Worm (Caenorhabditis elegans) whole organism, late embryonic: ENCODE results near the gene idhg-1.

Source experiments
- K09A11.1 ChIP-seq: sonication (generic microtip); optimal IDR thresholded peaks from 2 replicates; lab custom pipeline; 2017; ENCODE audit warnings: antibody characterized with exemption, mild to moderate bottlenecking, missing genetic modification characterization, missing compliant biosample characterization; ENCODE audit not compliant: insufficient read depth
- ama-1 ChIP-seq: fragments of 150-350 bp; optimal IDR thresholded peaks from 2 replicates; lab custom pipeline; 2014
- ceh-14 ChIP-seq: sonication (generic microtip); optimal IDR thresholded peaks from 2 replicates; lab custom pipeline; 2016; ENCODE audit warnings: missing genotype, missing genetic modification characterization, missing compliant biosample characterization
- ceh-18 ChIP-seq: sonication (generic microtip); optimal IDR thresholded peaks from 2 replicates; lab custom pipeline; 2016; ENCODE audit warnings: missing genetic modification characterization, missing compliant biosample characterization
- ceh-19 ChIP-seq: fragments of 200-800 bp; sonication (Bioruptor generic); optimal IDR thresholded peaks from 2 replicates; lab custom pipeline; 2018; ENCODE audit warnings: mild to moderate bottlenecking, missing genetic modification characterization, missing compliant biosample characterization
- ceh-24 ChIP-seq: sonication (generic microtip); optimal IDR thresholded peaks from 2 replicates; lab custom pipeline; 2016; ENCODE audit warnings: mild to moderate bottlenecking, missing genetic modification characterization, missing compliant biosample characterization
- ceh-30 ChIP-seq: fragments of 150-350 bp; optimal IDR thresholded peaks from 2 replicates; lab custom pipeline; 2014; ENCODE audit warnings: missing biosample characterization, missing genetic modification characterization
- ceh-31 ChIP-seq: sonication (generic microtip); optimal IDR thresholded peaks from 2 replicates; lab custom pipeline; 2016; ENCODE audit warnings: missing genetic modification characterization, missing compliant biosample characterization
- ceh-45 ChIP-seq: fragments of 200-800 bp; sonication (Bioruptor generic); IDR thresholded peaks from 2 replicates; pipeline ENCODE4 v1.3.6; 2022; ENCODE audit warnings: missing genetic modification reagents, missing genetic modification characterization, missing compliant biosample characterization
- ceh-48 ChIP-seq: sonication (generic microtip); optimal IDR thresholded peaks from 2 replicates; lab custom pipeline; 2016; ENCODE audit warnings: missing genetic modification characterization, inconsistent platforms, missing compliant biosample characterization
- ceh-9 ChIP-seq: sonication (generic microtip); optimal IDR thresholded peaks from 2 replicates; lab custom pipeline; 2016; ENCODE audit warnings: mild to moderate bottlenecking, missing genetic modification characterization, inconsistent platforms, missing compliant biosample characterization
- dve-1 ChIP-seq: sonication (generic microtip); optimal IDR thresholded peaks from 2 replicates; lab custom pipeline; 2017; ENCODE audit warnings: antibody characterized with exemption, mild to moderate bottlenecking, missing genetic modification characterization, missing compliant biosample characterization
- elt-2 ChIP-seq: sonication (generic microtip); optimal IDR thresholded peaks from 2 replicates; lab custom pipeline; 2016; ENCODE audit warnings: missing genetic modification reagents, missing genetic modification characterization, missing compliant biosample characterization
- eyg-1 ChIP-seq: sonication (generic microtip); optimal IDR thresholded peaks from 2 replicates; lab custom pipeline; 2016; ENCODE audit warnings: missing genotype, missing genetic modification characterization, missing compliant biosample characterization
- fax-1 ChIP-seq: sonication (generic microtip); optimal IDR thresholded peaks from 2 replicates; lab custom pipeline; 2016; ENCODE audit warnings: missing genotype, missing genetic modification characterization, missing compliant biosample characterization
- fkh-6 ChIP-seq: sonication (generic microtip); optimal IDR thresholded peaks from 2 replicates; lab custom pipeline; 2016; ENCODE audit warnings: missing genetic modification characterization, missing compliant biosample characterization
- hlh-13 ChIP-seq: fragments of 200-800 bp; sonication (Bioruptor generic); optimal IDR thresholded peaks from 2 replicates; lab custom pipeline; 2018; ENCODE audit warnings: mild to moderate bottlenecking, missing genetic modification characterization, missing compliant biosample characterization
- hlh-15 ChIP-seq: sonication (generic microtip); optimal IDR thresholded peaks from 2 replicates; lab custom pipeline; 2016; ENCODE audit warnings: missing genetic modification characterization, missing compliant biosample characterization
- nfya-1 ChIP-seq: sonication (generic microtip); optimal IDR thresholded peaks from 2 replicates; lab custom pipeline; 2017; ENCODE audit warnings: missing genetic modification characterization, mild to moderate bottlenecking, missing compliant biosample characterization, antibody characterized with exemption, moderate library complexity
- nhr-11 ChIP-seq: fragments of 150-350 bp; optimal IDR thresholded peaks from 2 replicates; lab custom pipeline; 2014; ENCODE audit warnings: missing biosample characterization, missing genetic modification characterization
- pax-1 ChIP-seq: fragments of 150-350 bp; optimal IDR thresholded peaks from 2 replicates; lab custom pipeline; 2014; ENCODE audit warnings: missing biosample characterization, missing genetic modification characterization
- pha-2 ChIP-seq: sonication (generic microtip); optimal IDR thresholded peaks from 2 replicates; lab custom pipeline; 2017; ENCODE audit warnings: mild to moderate bottlenecking, missing genetic modification characterization, missing compliant biosample characterization
- pqm-1 ChIP-seq: sonication (generic microtip); optimal IDR thresholded peaks from 2 replicates; lab custom pipeline; 2016; ENCODE audit warnings: missing genetic modification characterization, missing compliant biosample characterization
- pros-1 ChIP-seq: fragments of 150-350 bp; optimal IDR thresholded peaks from 2 replicates; lab custom pipeline; 2014; ENCODE audit warnings: missing biosample characterization, missing genetic modification reagents, missing genetic modification characterization
- rnt-1 ChIP-seq: sonication (generic microtip); optimal IDR thresholded peaks from 2 replicates; lab custom pipeline; 2016; ENCODE audit warnings: missing genetic modification characterization, missing compliant biosample characterization
- sdc-2 ChIP-seq: sonication (generic microtip); optimal IDR thresholded peaks from 2 replicates; lab custom pipeline; 2016; ENCODE audit warnings: missing genotype, missing genetic modification characterization, missing compliant biosample characterization
- sox-4 ChIP-seq: sonication (generic microtip); optimal IDR thresholded peaks from 2 replicates; lab custom pipeline; 2017; ENCODE audit warnings: mild to moderate bottlenecking, missing genetic modification characterization, inconsistent platforms, missing compliant biosample characterization
- syd-9 ChIP-seq: sonication (generic microtip); optimal IDR thresholded peaks from 2 replicates; lab custom pipeline; 2016; ENCODE audit warnings: mild to moderate bottlenecking, missing genetic modification characterization, moderate library complexity, missing compliant biosample characterization
- tbx-7 ChIP-seq: sonication (generic microtip); optimal IDR thresholded peaks from 2 replicates; lab custom pipeline; 2016; ENCODE audit warnings: missing genotype, missing genetic modification characterization, missing compliant biosample characterization
- unc-3 ChIP-seq, 2 experiments: fragments of 200-800 bp in 1 of 2; sonication (Bioruptor generic) in 1 of 2; sonication (generic microtip) in 1 of 2; conservative IDR thresholded peaks in 1 of 2; optimal IDR thresholded peaks in 1 of 2; 2 replicates each; pipeline versions ENCODE4 v1.3.6 to Lab custom; 2016 to 2022; ENCODE audit warnings: missing compliant biosample characterization in 2 of 2, missing genetic modification characterization in 2 of 2, missing genetic modification reagents in 1 of 2
- unc-42 ChIP-seq: sonication (generic microtip); optimal IDR thresholded peaks from 2 replicates; lab custom pipeline; 2016; ENCODE audit warnings: missing genotype, missing genetic modification characterization, missing compliant biosample characterization
- unc-55 ChIP-seq: sonication (generic microtip); optimal IDR thresholded peaks from 2 replicates; lab custom pipeline; 2017; ENCODE audit warnings: missing biosample characterization, missing genetic modification reagents, missing genetic modification characterization
- ztf-16 ChIP-seq: sonication (generic microtip); optimal IDR thresholded peaks from 2 replicates; lab custom pipeline; 2017; ENCODE audit warnings: missing genetic modification characterization, missing compliant biosample characterization

Gene idhg-1

DNA sequence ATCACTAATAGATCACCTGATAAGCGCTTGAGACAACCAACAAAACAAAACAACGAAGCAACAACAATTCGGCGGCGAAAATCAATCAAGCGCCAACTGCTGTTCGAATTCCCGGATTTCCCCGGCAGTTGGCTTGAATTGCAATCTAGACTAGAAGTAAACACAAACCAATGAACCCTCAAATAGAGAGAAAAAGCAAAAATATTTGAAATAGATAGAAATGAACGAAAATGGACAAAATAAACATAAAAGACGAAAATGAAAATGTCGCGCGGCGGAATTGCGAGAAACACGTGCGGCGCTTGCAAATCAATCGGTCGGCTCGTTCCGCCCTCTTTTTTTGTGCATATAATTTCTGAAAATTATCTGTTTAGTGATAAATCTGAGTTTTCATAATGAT lies at the start of gene idhg-1 (continued):
- TF ChIP-seq ceh-24 (tag; lab: Kevin White, UChicago) (peak; percentile 94), sox-4 (tag; lab: Kevin White, UChicago) (peak; percentile 98), ceh-19 (GFP tag; lab: Kevin White, UChicago) (peak; percentile 96), ceh-48 (tag; lab: Kevin White, UChicago) (peak; percentile 96), ceh-18 (peak; percentile 90), ceh-45 (GFP tag; lab: Robert Waterston, UW) (peak; percentile 85), elt-2 (tag; lab: Kevin White, UChicago) (peak; percentile 99), K09A11.1 (peak; percentile 98), unc-3 (GFP tag; conservative IDR thresholded peaks at IDR 0.05; lab: Robert Waterston, UW) (peak; percentile 97), unc-3 (tag; optimal IDR thresholded peaks at IDR 0.05; lab: Kevin White, UChicago) (peak; percentile 96), nfya-1 (tag; lab: Kevin White, UChicago) (peak; percentile 96), rnt-1 (tag; lab: Kevin White, UChicago) (peak; percentile 94), sdc-2 (peak; percentile 88), ceh-14 (tag; lab: Kevin White, UChicago) (peak; percentile 99), pax-1 (tag; lab: Kevin White, UChicago) (no peak), nhr-11 (tag; lab: Kevin White, UChicago) (peak; percentile 88)
- TF ChIP-seq, all 69 proteins: peak for 64

DNA sequence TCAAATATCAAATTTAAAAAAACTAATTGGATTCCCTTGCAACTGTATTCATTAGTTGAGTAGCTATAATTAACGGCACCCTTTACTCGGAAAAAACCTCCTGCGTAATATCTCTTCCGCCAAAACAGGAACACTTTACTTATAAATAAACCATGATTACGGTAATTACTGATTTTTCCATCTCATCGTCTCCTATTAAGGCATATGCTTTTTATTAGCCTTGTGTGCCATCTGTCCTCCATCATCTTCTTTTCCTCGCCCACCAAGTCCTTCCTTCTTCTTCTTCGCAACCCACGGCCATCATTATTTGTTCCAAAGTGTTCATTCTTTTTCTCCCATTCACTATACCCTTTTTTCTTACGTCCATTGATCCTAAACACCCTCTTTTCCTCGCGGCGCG lies 49.2 kb upstream of the idhg-1 start:
- TF ChIP-seq ceh-45 (GFP tag; lab: Robert Waterston, UW) (no peak), unc-42 (peak; percentile 36), elt-2 (tag; lab: Kevin White, UChicago) (no peak), ceh-31 (peak; percentile 33), pax-1 (tag; lab: Kevin White, UChicago) (no peak), syd-9 (no peak)

DNA sequence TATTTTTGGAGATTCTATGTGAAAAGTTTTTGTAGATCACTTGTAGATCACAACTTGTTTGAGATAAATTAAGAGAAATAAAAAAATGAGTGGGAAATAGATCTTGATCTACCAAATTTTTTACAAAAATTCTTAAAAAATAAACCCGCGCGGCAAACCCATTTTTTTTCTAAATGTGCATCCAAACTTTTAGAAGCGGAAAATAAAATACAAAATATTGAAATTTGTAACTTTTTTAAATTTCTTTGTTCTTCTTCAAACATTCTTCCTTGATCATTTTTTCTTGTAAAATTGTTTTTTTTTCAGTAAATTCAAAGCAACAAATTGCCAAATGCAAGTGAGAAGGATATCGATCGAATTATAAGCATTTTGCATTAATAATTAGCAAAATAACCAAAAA lies 48.5 kb upstream of the idhg-1 start, which contains the start of gene cdh-4:
TSS of gene cdh-4 (plus strand) at position 301 of the 400 bp plus-strand sequence.
- no peak for TF ChIP-seq pros-1 (tag; lab: Kevin White, UChicago)
- TF ChIP-seq hlh-13 (GFP tag; lab: Kevin White, UChicago), result no peak
- TF ChIP-seq fax-1 (tag; lab: Kevin White, UChicago), result no peak
- TF ChIP-seq ama-1 (lab: Kevin White, UChicago), result no peak
- no peak for TF ChIP-seq pqm-1 (tag; lab: Kevin White, UChicago)
- no peak for TF ChIP-seq ceh-19 (GFP tag; lab: Kevin White, UChicago)

DNA sequence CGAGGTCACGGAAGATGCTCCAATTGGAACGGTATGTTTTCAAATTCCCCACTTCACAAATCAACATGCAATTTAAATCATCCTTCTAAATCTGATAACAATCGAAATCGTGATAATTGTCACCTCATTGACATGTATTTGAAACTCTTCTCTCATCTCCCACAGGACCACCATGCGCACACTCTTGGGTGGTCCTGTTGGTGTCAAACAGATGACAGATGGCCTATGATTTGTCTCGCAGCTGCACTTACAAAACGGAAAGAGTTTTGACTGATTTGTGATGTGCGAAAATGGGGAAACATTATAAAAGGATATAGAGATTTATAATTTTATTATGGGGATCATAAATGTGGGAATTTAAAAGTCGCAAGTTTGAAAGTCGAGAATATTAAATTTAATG lies 45.2 kb upstream of the idhg-1 start:
- TF ChIP-seq ceh-30 (tag; lab: Kevin White, UChicago) (no peak), pha-2 (tag; lab: Kevin White, UChicago) (no peak), unc-55 (GFP tag; lab: Kevin White, UChicago) (peak; percentile 76)

DNA sequence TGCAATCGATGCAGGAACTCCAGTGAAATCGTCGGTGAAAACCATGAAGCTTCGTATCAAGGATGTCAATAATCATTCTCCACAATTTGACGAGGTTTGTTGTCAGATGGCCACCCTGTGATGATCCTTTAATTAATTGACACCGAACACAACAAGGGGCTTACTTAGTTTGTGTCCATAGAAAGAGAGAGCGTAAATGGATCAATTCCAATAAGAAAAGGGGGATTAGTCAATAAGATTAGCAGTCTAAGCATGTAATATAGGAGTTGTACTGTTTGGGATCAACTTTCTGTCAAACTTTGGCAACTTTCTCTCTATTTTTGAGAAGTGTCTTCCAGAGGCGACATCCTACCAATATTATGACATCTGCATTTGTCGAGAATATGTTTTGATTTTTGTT lies 44.5 kb upstream of the idhg-1 start:
- no peak for TF ChIP-seq hlh-15 (tag; lab: Kevin White, UChicago)
- peak; percentile 76 for TF ChIP-seq unc-42

DNA sequence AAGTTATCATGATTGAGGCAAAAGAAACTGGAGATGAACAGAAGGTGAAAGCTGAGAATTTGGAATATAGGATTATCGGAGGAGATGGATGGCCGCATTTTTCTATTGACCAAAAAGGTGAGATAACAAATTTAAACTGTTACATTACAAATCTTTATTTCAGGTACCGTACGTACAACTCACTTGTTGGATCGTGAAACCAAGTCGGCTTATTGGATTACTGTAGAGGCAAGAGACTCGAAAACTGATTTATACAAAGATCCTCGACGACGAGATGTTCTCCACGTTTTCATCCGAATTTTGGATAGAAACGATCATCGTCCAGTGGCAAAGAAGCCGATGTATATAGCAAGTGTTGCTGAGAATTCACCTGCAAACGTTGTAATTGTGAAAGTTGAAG lies 42.6 kb upstream of the idhg-1 start:
- TF ChIP-seq ama-1 (lab: Kevin White, UChicago) (no peak), ceh-9 (tag; lab: Kevin White, UChicago) (no peak), ztf-16 (tag; lab: Kevin White, UChicago) (no peak), ceh-31 (no peak)
- TF ChIP-seq, all 69 proteins: peak for 0

DNA sequence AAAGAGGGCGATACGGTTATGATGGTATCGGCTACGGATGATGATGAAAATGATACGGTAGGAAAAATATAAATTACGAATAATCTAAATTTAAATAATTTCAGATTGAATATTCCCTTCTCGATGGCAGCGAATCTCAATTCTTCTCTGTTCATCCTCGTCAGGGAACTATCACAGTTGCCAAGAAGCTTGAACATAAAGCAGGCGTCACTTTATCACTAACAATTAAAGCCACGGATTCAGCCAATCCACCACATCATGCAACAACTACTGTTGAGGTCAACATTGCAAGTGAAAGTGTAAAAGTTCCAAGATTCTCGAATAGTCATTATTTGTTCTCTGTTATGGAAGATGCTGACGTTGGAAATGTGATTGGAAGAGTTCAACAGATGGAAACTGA lies 37.6 kb upstream of the idhg-1 start:
- TF ChIP-seq fax-1 (tag; lab: Kevin White, UChicago) (no peak), unc-42 (no peak), rnt-1 (tag; lab: Kevin White, UChicago) (no peak), dve-1 (tag; lab: Kevin White, UChicago) (no peak), pqm-1 (tag; lab: Kevin White, UChicago) (no peak), nfya-1 (tag; lab: Kevin White, UChicago) (no peak), fkh-6 (tag; lab: Kevin White, UChicago) (no peak), pros-1 (tag; lab: Kevin White, UChicago) (no peak), tbx-7 (tag; lab: Kevin White, UChicago) (no peak), ceh-31 (no peak), eyg-1 (no peak)
